Fruit fly (Drosophila melanogaster) Kc167 (cell line): Measurements from ENCODE around the gene LSm3.

Experiments used
- Myc ChIP-seq: fragments of >200 bp; optimal IDR thresholded peaks from 2 replicates; lab custom pipeline; 2017; ENCODE audit warnings: missing external identifiers
- Sin3A ChIP-seq: fragments of >200 bp; optimal IDR thresholded peaks from 2 replicates; lab custom pipeline; 2018; ENCODE audit warnings: missing external identifiers
- h ChIP-seq: fragments of >200 bp; optimal IDR thresholded peaks from 3 replicates; lab custom pipeline; 2018; ENCODE audit warnings: missing external identifiers
- insv ChIP-seq: fragments of >200 bp; optimal IDR thresholded peaks from 3 replicates; lab custom pipeline; 2018; ENCODE audit warnings: missing external identifiers
- psq ChIP-seq: fragments of >200 bp; optimal IDR thresholded peaks from 2 replicates; lab custom pipeline; 2017; ENCODE audit warnings: missing external identifiers
- ttk ChIP-seq: sonication (Bioruptor generic); optimal IDR thresholded peaks from 2 replicates; lab custom pipeline; 2017; ENCODE audit warnings: missing external identifiers

DNA sequence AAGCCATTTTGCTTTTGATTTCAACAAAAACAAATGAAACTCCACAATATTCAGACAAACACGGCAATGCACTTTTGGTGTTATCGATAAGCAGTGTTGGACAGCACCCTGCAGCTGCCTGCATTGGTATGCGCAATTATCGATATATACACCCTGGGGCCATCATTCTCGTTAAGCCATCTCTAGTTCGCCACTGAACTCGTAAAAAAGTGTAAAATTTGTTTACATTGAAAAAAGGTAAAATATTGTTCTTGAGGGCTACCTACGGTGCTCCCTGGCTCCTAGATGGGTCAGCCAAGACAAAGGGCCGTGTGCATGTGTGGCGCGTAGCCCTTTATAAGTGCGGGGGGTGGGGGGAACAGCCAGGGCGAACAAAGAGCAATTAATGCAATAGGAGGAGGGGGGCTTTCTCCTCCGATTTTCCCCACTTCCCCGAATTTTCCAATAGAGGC lies 9.6 kb upstream of the LSm3 start, which contains the start of the genes CG13603 and CG5902:
- TF ChIP-seq Myc (lab: Kevin White, UChicago) (no peak), ttk (lab: Kevin White, UChicago) (no peak), psq (lab: Kevin White, UChicago) (no peak), h (lab: Kevin White, UChicago) (no peak), insv (lab: Kevin White, UChicago) (no peak), Sin3A (lab: Kevin White, UChicago) (no peak)
